Fruit fly (Drosophila melanogaster) whole organism, embryonic: ENCODE measurements around the gene CG7914.

Experiments used
- Atf3 ChIP-seq: fragments of 200-800 bp; sonication (Bioruptor generic); optimal IDR thresholded peaks from 3 replicates; lab custom pipeline; 2016; ENCODE audit warnings: missing biosample characterization, missing genetic modification characterization
- Bdp1 ChIP-seq: fragments of 200-800 bp; sonication (Bioruptor generic); optimal IDR thresholded peaks from 3 replicates; lab custom pipeline; 2016; ENCODE audit warnings: missing biosample characterization, missing genetic modification characterization
- CG10147 ChIP-seq: fragments of 200-800 bp; sonication (Bioruptor generic); optimal IDR thresholded peaks from 2 replicates; lab custom pipeline; 2019; ENCODE audit warnings: missing biosample characterization, mild to moderate bottlenecking, missing genetic modification characterization, moderate library complexity
- CG10209 ChIP-seq: fragments of 200-800 bp; sonication (Bioruptor generic); optimal IDR thresholded peaks from 3 replicates; lab custom pipeline; 2017; ENCODE audit warnings: missing biosample characterization, mild to moderate bottlenecking, missing genetic modification characterization, missing genetic modification reagents
- CG10654 ChIP-seq: fragments of 200-800 bp; sonication (Bioruptor generic); optimal IDR thresholded peaks from 2 replicates; lab custom pipeline; 2016; ENCODE audit warnings: missing biosample characterization, missing genetic modification characterization
- CG11085 ChIP-seq: fragments of 200-800 bp; sonication (Bioruptor generic); IDR thresholded peaks from 2 replicates; pipeline ENCODE4 v1.3.6; 2022; ENCODE audit warnings: missing biosample characterization, missing genetic modification characterization
- CG11247 ChIP-seq: fragments of 200-800 bp; sonication (Bioruptor generic); IDR thresholded peaks from 2 replicates; pipeline ENCODE4 v1.3.6; 2022; ENCODE audit warnings: missing biosample characterization, missing genetic modification characterization
- CG11504 ChIP-seq: fragments of 200-800 bp; sonication (Bioruptor generic); optimal IDR thresholded peaks from 3 replicates; lab custom pipeline; 2019; ENCODE audit warnings: missing biosample characterization, mild to moderate bottlenecking, missing genetic modification characterization, moderate library complexity
- CG12769 ChIP-seq: fragments of 200-800 bp; sonication (Bioruptor generic); optimal IDR thresholded peaks from 2 replicates; lab custom pipeline; 2019; ENCODE audit warnings: missing biosample characterization, mild to moderate bottlenecking, missing genetic modification characterization, moderate library complexity
- CG13894 ChIP-seq: fragments of 200-800 bp; sonication (Bioruptor generic); optimal IDR thresholded peaks from 3 replicates; lab custom pipeline; 2018; ENCODE audit warnings: missing biosample characterization, mild to moderate bottlenecking, missing genetic modification characterization, moderate library complexity
- CG14965 ChIP-seq: fragments of 200-800 bp; sonication (Bioruptor generic); optimal IDR thresholded peaks from 2 replicates; lab custom pipeline; 2016; ENCODE audit warnings: missing biosample characterization, missing genetic modification characterization, borderline replicate concordance
- CG17568 ChIP-seq: fragments of 200-800 bp; sonication (Bioruptor generic); optimal IDR thresholded peaks from 2 replicates; lab custom pipeline; 2018; ENCODE audit warnings: missing biosample characterization, mild to moderate bottlenecking, missing genetic modification characterization, moderate library complexity
- CG18011 ChIP-seq: fragments of 200-800 bp; sonication (Bioruptor generic); optimal IDR thresholded peaks from 2 replicates; lab custom pipeline; 2017; ENCODE audit warnings: missing biosample characterization, missing genetic modification characterization, mild to moderate bottlenecking, moderate library complexity, missing genotype
- CG18619 ChIP-seq: fragments of 200-800 bp; sonication (Bioruptor generic); optimal IDR thresholded peaks from 3 replicates; lab custom pipeline; 2017; ENCODE audit warnings: missing biosample characterization, mild to moderate bottlenecking, missing genetic modification characterization
- CG2199 ChIP-seq: fragments of 200-800 bp; sonication (Bioruptor generic); IDR thresholded peaks from 3 replicates; pipeline ENCODE4 v1.3.6; 2022; ENCODE audit warnings: missing biosample characterization, missing genetic modification characterization
- CG2712 ChIP-seq: fragments of 200-800 bp; optimal IDR thresholded peaks from 3 replicates; lab custom pipeline; 2019; ENCODE audit warnings: missing biosample characterization, mild to moderate bottlenecking, missing genetic modification characterization, moderate library complexity
- CG6765 ChIP-seq: fragments of 200-800 bp; sonication (Bioruptor generic); optimal IDR thresholded peaks from 3 replicates; lab custom pipeline; 2017; ENCODE audit warnings: missing biosample characterization, mild to moderate bottlenecking, missing genetic modification characterization
- CG8281 ChIP-seq: fragments of 200-800 bp; sonication (Bioruptor generic); optimal IDR thresholded peaks from 2 replicates; lab custom pipeline; 2018; ENCODE audit warnings: missing biosample characterization, mild to moderate bottlenecking, missing genetic modification characterization, moderate library complexity
- CG9609 ChIP-seq: fragments of 200-800 bp; sonication (Bioruptor generic); optimal IDR thresholded peaks from 3 replicates; lab custom pipeline; 2016; ENCODE audit warnings: missing biosample characterization, missing genetic modification characterization
- CG9797 ChIP-seq: fragments of 200-800 bp; sonication (Bioruptor generic); optimal IDR thresholded peaks from 3 replicates; lab custom pipeline; 2018; ENCODE audit warnings: missing biosample characterization, mild to moderate bottlenecking, missing genetic modification characterization
- Dip3 ChIP-seq: fragments of 200-800 bp; sonication (Bioruptor generic); optimal IDR thresholded peaks from 3 replicates; lab custom pipeline; 2016; ENCODE audit warnings: missing biosample characterization, missing genetic modification characterization
- Drgx ChIP-seq: fragments of 200-800 bp; sonication (Bioruptor generic); IDR thresholded peaks from 2 replicates; pipeline ENCODE4 v1.3.6; 2022; ENCODE audit warnings: missing biosample characterization, missing genetic modification characterization
- GATAe ChIP-seq: fragments of 200-800 bp; sonication (Bioruptor generic); conservative IDR thresholded peaks from 2 replicates; pipeline ENCODE4 v1.3.6; 2022; ENCODE audit warnings: missing biosample characterization, missing genetic modification characterization
- HLH3B ChIP-seq: fragments of 200-800 bp; sonication (Bioruptor generic); IDR thresholded peaks from 2 replicates; pipeline ENCODE4 v1.3.6; 2022; ENCODE audit warnings: missing biosample characterization, missing genetic modification characterization
- Hand ChIP-seq: fragments of 200-800 bp; sonication (Bioruptor generic); optimal IDR thresholded peaks from 2 replicates; lab custom pipeline; 2017; ENCODE audit warnings: mild to moderate bottlenecking, missing biosample characterization, missing genetic modification reagents, missing genetic modification characterization
- Hey ChIP-seq: fragments of 200-800 bp; sonication (Bioruptor generic); optimal IDR thresholded peaks from 3 replicates; lab custom pipeline; 2018; ENCODE audit warnings: missing biosample characterization, mild to moderate bottlenecking, missing genetic modification characterization
- Meics ChIP-seq: fragments of 200-800 bp; sonication (Bioruptor generic); optimal IDR thresholded peaks from 2 replicates; lab custom pipeline; 2017; ENCODE audit warnings: missing biosample characterization, mild to moderate bottlenecking, missing genetic modification characterization
- NfI ChIP-seq: fragments of 200-800 bp; sonication (Bioruptor generic); optimal IDR thresholded peaks from 3 replicates; lab custom pipeline; 2018; ENCODE audit warnings: missing biosample characterization, mild to moderate bottlenecking, missing genetic modification characterization, moderate library complexity
- Pdp1 ChIP-seq, 2 experiments: fragments of 200-800 bp; sonication (Bioruptor generic); optimal IDR thresholded peaks; 3 replicates each; lab custom pipeline; 2016; ENCODE audit warnings: missing biosample characterization in 2 of 2, missing genetic modification characterization in 2 of 2, mild to moderate bottlenecking in 1 of 2, moderate library complexity in 1 of 2
- Scr ChIP-seq: fragments of 200-800 bp; sonication (Bioruptor generic); IDR thresholded peaks from 2 replicates; pipeline ENCODE4 v1.3.6; 2022; ENCODE audit warnings: missing biosample characterization, missing genetic modification characterization; ENCODE audit not compliant: partially characterized antibody
- Vsx1 ChIP-seq: fragments of 200-800 bp; sonication (Bioruptor generic); optimal IDR thresholded peaks from 2 replicates; lab custom pipeline; 2017; ENCODE audit warnings: missing biosample characterization, mild to moderate bottlenecking, missing genetic modification characterization, missing genetic modification reagents
- Xbp1 ChIP-seq: fragments of 200-800 bp; sonication (Bioruptor generic); optimal IDR thresholded peaks from 3 replicates; lab custom pipeline; 2016; ENCODE audit warnings: missing biosample characterization, mild to moderate bottlenecking, missing genetic modification characterization
- Xrp1 ChIP-seq: fragments of 200-800 bp; sonication (Bioruptor generic); IDR thresholded peaks from 2 replicates; pipeline ENCODE4 v1.3.6; 2022; ENCODE audit warnings: missing biosample characterization, missing genetic modification characterization
- aop ChIP-seq: fragments of 200-800 bp; sonication (Bioruptor generic); IDR thresholded peaks from 2 replicates; pipeline ENCODE4 v1.3.6; 2022; ENCODE audit warnings: missing biosample characterization, missing genetic modification characterization
- bowl ChIP-seq: fragments of 200-800 bp; sonication (Bioruptor generic); IDR thresholded peaks from 2 replicates; pipeline ENCODE4 v1.3.6; 2022; ENCODE audit warnings: missing biosample characterization, missing genetic modification characterization
- croc ChIP-seq: fragments of 200-800 bp; sonication (Bioruptor generic); conservative IDR thresholded peaks from 3 replicates; pipeline ENCODE4 v1.3.6; 2022; ENCODE audit warnings: missing biosample characterization, missing genetic modification characterization
- cwo ChIP-seq: fragments of 200-800 bp; sonication (Bioruptor generic); optimal IDR thresholded peaks from 3 replicates; lab custom pipeline; 2017; ENCODE audit warnings: missing biosample characterization, missing genetic modification characterization, mild to moderate bottlenecking, moderate library complexity, missing genetic modification reagents
- dati ChIP-seq: fragments of 200-800 bp; sonication (Bioruptor generic); IDR thresholded peaks from 2 replicates; pipeline ENCODE4 v1.3.6; 2022; ENCODE audit warnings: missing biosample characterization, missing genetic modification characterization
- dimm ChIP-seq: fragments of 200-800 bp; sonication (Bioruptor generic); IDR thresholded peaks from 2 replicates; pipeline ENCODE4 v1.3.6; 2022; ENCODE audit warnings: missing biosample characterization, missing genetic modification characterization
- ems ChIP-seq: fragments of 200-800 bp; sonication (Bioruptor generic); optimal IDR thresholded peaks from 3 replicates; lab custom pipeline; 2016; ENCODE audit warnings: missing biosample characterization, missing genetic modification characterization
- grn ChIP-seq: fragments of 200-800 bp; sonication (Bioruptor generic); optimal IDR thresholded peaks from 3 replicates; lab custom pipeline; 2017; ENCODE audit warnings: missing biosample characterization, missing genetic modification characterization
- gsb ChIP-seq: fragments of 200-800 bp; sonication (Bioruptor generic); IDR thresholded peaks from 2 replicates; pipeline ENCODE4 v1.3.6; 2022; ENCODE audit warnings: missing biosample characterization, missing genetic modification characterization
- h ChIP-seq: fragments of >200 bp; optimal IDR thresholded peaks from 2 replicates; lab custom pipeline; 2017
- hkb ChIP-seq, 2 experiments: fragments of 200-800 bp in 1 of 2; fragments of >200 bp in 1 of 2; sonication (Bioruptor generic) in 1 of 2; IDR thresholded peaks in 1 of 2; optimal IDR thresholded peaks in 1 of 2; 2 replicates each; pipeline versions ENCODE4 v1.3.6 to Lab custom; 2017 to 2022; ENCODE audit warnings: missing biosample characterization in 1 of 2, missing genetic modification characterization in 1 of 2
- lov ChIP-seq, 2 experiments: fragments of 200-800 bp in 1 of 2; fragments of >200 bp in 1 of 2; sonication (Bioruptor generic) in 1 of 2; IDR thresholded peaks in 1 of 2; optimal IDR thresholded peaks in 1 of 2; 2 replicates in 1 of 2; 3 replicates in 1 of 2; pipeline versions ENCODE4 v1.3.6 to Lab custom; 2017 to 2022; ENCODE audit warnings: missing biosample characterization in 1 of 2, missing genetic modification characterization in 1 of 2
- pan ChIP-seq, 4 experiments: fragments of >200 bp in 3 of 4; fragments of 200-800 bp in 1 of 4; sonication (Bioruptor generic) in 1 of 4; optimal IDR thresholded peaks in 3 of 4; IDR thresholded peaks in 1 of 4; 2 replicates each; pipeline versions ENCODE4 v1.3.6 to Lab custom; 2017 to 2022; ENCODE audit warnings: missing biosample characterization in 2 of 4, missing genetic modification characterization in 2 of 4, mixed read lengths in 1 of 4
- psq ChIP-seq: fragments of 200-800 bp; sonication (Bioruptor generic); optimal IDR thresholded peaks from 2 replicates; lab custom pipeline; 2017; ENCODE audit warnings: missing biosample characterization, missing genetic modification characterization
- toy ChIP-seq: fragments of 200-800 bp; sonication (Bioruptor generic); IDR thresholded peaks from 2 replicates; pipeline ENCODE4 v1.3.6; 2022; ENCODE audit warnings: missing biosample characterization, missing genetic modification characterization
- unpg ChIP-seq: fragments of 200-800 bp; sonication (Bioruptor generic); optimal IDR thresholded peaks from 3 replicates; lab custom pipeline; 2018; ENCODE audit warnings: missing biosample characterization, mild to moderate bottlenecking, missing genetic modification characterization, moderate library complexity
- wdn ChIP-seq: fragments of 200-800 bp; sonication (Bioruptor generic); IDR thresholded peaks from 2 replicates; pipeline ENCODE4 v1.3.6; 2022; ENCODE audit warnings: missing biosample characterization, missing genetic modification characterization

The CG7914 gene

dm6 chrX:19208014-19208413, 14.8 kb upstream of the CG7914 start, which contains the start of gene Ulp1 (continued):
- TF ChIP-seq ems (GFP tag; lab: Kevin White, UChicago), result peak; percentile 3
- no peak for TF ChIP-seq CG10209 (GFP tag; lab: Kevin White, UChicago)
- no peak for TF ChIP-seq CG17568 (GFP tag; lab: Kevin White, UChicago)
- TF ChIP-seq gsb (GFP tag; lab: Robert Waterston, UW), result no peak
- TF ChIP-seq NfI (GFP tag; lab: Kevin White, UChicago), result peak; percentile 9
- no peak for TF ChIP-seq Dip3 (GFP tag; lab: Kevin White, UChicago)
- TF ChIP-seq h (lab: Kevin White, UChicago), result no peak
- peak; percentile 41 for TF ChIP-seq CG2712 (tag; lab: Kevin White, UChicago)
- no peak for TF ChIP-seq Hey (tag; lab: Kevin White, UChicago)
- TF ChIP-seq dimm (GFP tag; lab: Robert Waterston, UW), result no peak
- no peak for TF ChIP-seq CG11247 (GFP tag; lab: Robert Waterston, UW)
- TF ChIP-seq Meics (GFP tag; lab: Kevin White, UChicago), result peak; percentile 9
- no peak for TF ChIP-seq pan (optimal IDR thresholded peaks at IDR 0.05; lab: Kevin White, UChicago)
- TF ChIP-seq pan (GFP tag; optimal IDR thresholded peaks at IDR 0.05 in 1 of 2, IDR thresholded peaks at IDR 0.05 in 1 of 2), result no peak
- TF ChIP-seq hkb (optimal IDR thresholded peaks at IDR 0.05; lab: Kevin White, UChicago), result no peak
- TF ChIP-seq hkb (GFP tag; IDR thresholded peaks at IDR 0.05; lab: Robert Waterston, UW), result no peak
- no peak for TF ChIP-seq CG8281 (tag; lab: Kevin White, UChicago)
- peak; percentile 39 for TF ChIP-seq Scr (GFP tag; lab: Robert Waterston, UW)
- no peak for TF ChIP-seq CG11504
- no peak for TF ChIP-seq Drgx (GFP tag; lab: Robert Waterston, UW)
- TF ChIP-seq lov (optimal IDR thresholded peaks at IDR 0.05; lab: Kevin White, UChicago), result no peak
- TF ChIP-seq lov (GFP tag; IDR thresholded peaks at IDR 0.05; lab: Robert Waterston, UW), result no peak
- TF ChIP-seq dati (GFP tag; lab: Robert Waterston, UW), result no peak
- TF ChIP-seq CG18619 (GFP tag; lab: Kevin White, UChicago), result no peak
- no peak for TF ChIP-seq unpg
- TF ChIP-seq Vsx1 (GFP tag; lab: Kevin White, UChicago), result peak; percentile 69
- TF ChIP-seq CG11085 (GFP tag; lab: Robert Waterston, UW), result no peak
- TF ChIP-seq GATAe (GFP tag; lab: Robert Waterston, UW), result no peak
- no peak for TF ChIP-seq CG10147 (GFP tag; lab: Kevin White, UChicago)
- no peak for TF ChIP-seq CG12769 (tag; lab: Kevin White, UChicago)
- TF ChIP-seq CG9609, result no peak
- TF ChIP-seq toy (GFP tag; lab: Robert Waterston, UW), result no peak
- TF ChIP-seq Pdp1 (GFP tag; optimal IDR thresholded peaks at IDR 0.05; lab: Kevin White, UChicago), result peak in 1 of 2 experiments; percentile 47
- TF ChIP-seq wdn (GFP tag; lab: Robert Waterston, UW), result no peak
- peak; percentile 13 for TF ChIP-seq Xbp1
- TF ChIP-seq CG6765 (GFP tag; lab: Kevin White, UChicago), result no peak
- TF ChIP-seq CG10654, result no peak
- peak; percentile 98 for TF ChIP-seq CG18011
- no peak for TF ChIP-seq Atf3 (GFP tag; lab: Kevin White, UChicago)
- no peak for TF ChIP-seq croc (GFP tag; lab: Robert Waterston, UW)
- TF ChIP-seq bowl (GFP tag; lab: Robert Waterston, UW), result no peak
- TF ChIP-seq Bdp1 (GFP tag; lab: Kevin White, UChicago), result no peak
- TF ChIP-seq psq (GFP tag; lab: Kevin White, UChicago), result no peak
- 0 out of 3 replicates have a peak, but pooled peaks have one; percentile 9 for TF ChIP-seq CG2199 (GFP tag; lab: Robert Waterston, UW)
- no peak for TF ChIP-seq aop (GFP tag; lab: Robert Waterston, UW)
- TF ChIP-seq CG14965 (GFP tag; lab: Kevin White, UChicago), result no peak
- TF ChIP-seq HLH3B (GFP tag; lab: Robert Waterston, UW), result no peak
- no peak for TF ChIP-seq cwo (GFP tag; lab: Kevin White, UChicago)
- peak; percentile 80 for TF ChIP-seq CG9797 (GFP tag; lab: Kevin White, UChicago)
- TF ChIP-seq grn, result no peak
- TF ChIP-seq Xrp1, result no peak
- TF ChIP-seq CG13894 (tag; lab: Kevin White, UChicago), result peak; percentile 39
- TF ChIP-seq Hand (GFP tag; lab: Kevin White, UChicago), result no peak
